Fruit fly (Drosophila melanogaster) whole organism, adult: ENCODE measurements around the gene CG31650.

Source experiments
- CG11617 ChIP-seq: fragments of 200-800 bp; sonication (Bioruptor generic); optimal IDR thresholded peaks from 2 replicates; lab custom pipeline; 2017; ENCODE audit warnings: mild to moderate bottlenecking, missing biosample characterization, missing genetic modification reagents, missing genetic modification characterization
- CG12768 ChIP-seq: fragments of 200-800 bp; sonication (Bioruptor generic); optimal IDR thresholded peaks from 2 replicates; lab custom pipeline; 2017; ENCODE audit warnings: missing biosample characterization, missing genetic modification characterization, mild to moderate bottlenecking, moderate library complexity, missing genetic modification reagents
- CG14711 ChIP-seq: fragments of 200-800 bp; sonication (Bioruptor generic); optimal IDR thresholded peaks from 2 replicates; lab custom pipeline; 2018; ENCODE audit warnings: missing biosample characterization, mild to moderate bottlenecking, missing genetic modification characterization, moderate library complexity
- CG1620 ChIP-seq: fragments of 200-800 bp; sonication (Bioruptor generic); optimal IDR thresholded peaks from 2 replicates; lab custom pipeline; 2016; ENCODE audit warnings: missing biosample characterization, missing genetic modification characterization
- CG33017 ChIP-seq: fragments of 200-800 bp; sonication (Bioruptor generic); optimal IDR thresholded peaks from 2 replicates; lab custom pipeline; 2018; ENCODE audit warnings: missing biosample characterization, mild to moderate bottlenecking, missing genetic modification characterization, moderate library complexity
- CG5204 ChIP-seq: fragments of 200-800 bp; sonication (Bioruptor generic); optimal IDR thresholded peaks from 2 replicates; lab custom pipeline; 2016; ENCODE audit warnings: missing biosample characterization, missing genetic modification characterization
- CG7045 ChIP-seq: fragments of 200-800 bp; sonication (Bioruptor generic); optimal IDR thresholded peaks from 2 replicates; lab custom pipeline; 2017; ENCODE audit warnings: missing biosample characterization, mild to moderate bottlenecking, missing genetic modification characterization
- CG7101 ChIP-seq: fragments of 200-800 bp; sonication (Bioruptor generic); optimal IDR thresholded peaks from 2 replicates; lab custom pipeline; 2018; ENCODE audit warnings: missing biosample characterization, mild to moderate bottlenecking, missing genetic modification characterization, moderate library complexity
- Clk ChIP-seq: fragments of 200-800 bp; sonication (Bioruptor generic); optimal IDR thresholded peaks from 2 replicates; lab custom pipeline; 2017; ENCODE audit warnings: missing biosample characterization, missing genetic modification characterization
- Crg-1 ChIP-seq: fragments of 200-800 bp; sonication (Bioruptor generic); optimal IDR thresholded peaks from 2 replicates; lab custom pipeline; 2016; ENCODE audit warnings: missing biosample characterization, missing genetic modification characterization
- Hr96 ChIP-seq: fragments of 200-800 bp; sonication (Bioruptor generic); optimal IDR thresholded peaks from 2 replicates; lab custom pipeline; 2016; ENCODE audit warnings: missing biosample characterization, missing genetic modification characterization
- Mnt ChIP-seq: fragments of 200-800 bp; sonication (Bioruptor generic); optimal IDR thresholded peaks from 2 replicates; lab custom pipeline; 2016; ENCODE audit warnings: missing biosample characterization, mild to moderate bottlenecking, missing genetic modification characterization
- bab1 ChIP-seq: fragments of 200-800 bp; sonication (Bioruptor generic); optimal IDR thresholded peaks from 3 replicates; lab custom pipeline; 2019; ENCODE audit warnings: missing biosample characterization, mild to moderate bottlenecking, missing genetic modification characterization, moderate library complexity
- cic ChIP-seq: fragments of 200-800 bp; sonication (Bioruptor generic); optimal IDR thresholded peaks from 2 replicates; lab custom pipeline; 2017; ENCODE audit warnings: missing biosample characterization, mild to moderate bottlenecking, missing genetic modification characterization, moderate library complexity
- cnc ChIP-seq, 2 experiments: fragments of >200 bp; optimal IDR thresholded peaks; 2 replicates each; lab custom pipeline; 2017
- kay ChIP-seq: fragments of 200-800 bp; sonication (Bioruptor generic); peaks from one replicate; lab custom pipeline; 2016; ENCODE audit warnings: missing biosample characterization, missing genetic modification characterization, borderline replicate concordance
- ovo ChIP-seq: fragments of 200-800 bp; sonication (Bioruptor generic); optimal IDR thresholded peaks from 2 replicates; lab custom pipeline; 2016; ENCODE audit warnings: missing biosample characterization, missing genetic modification characterization
- pad ChIP-seq: fragments of 200-800 bp; sonication (Bioruptor generic); optimal IDR thresholded peaks from 3 replicates; lab custom pipeline; 2017; ENCODE audit warnings: missing biosample characterization, missing genetic modification characterization, mild to moderate bottlenecking, moderate library complexity, missing genetic modification reagents
- tj ChIP-seq: fragments of 200-800 bp; sonication (Bioruptor generic); optimal IDR thresholded peaks from 3 replicates; lab custom pipeline; 2017; ENCODE audit warnings: missing biosample characterization, mild to moderate bottlenecking, missing genetic modification characterization, moderate library complexity
- toe ChIP-seq: fragments of 200-800 bp; sonication (Bioruptor generic); optimal IDR thresholded peaks from 2 replicates; lab custom pipeline; 2016; ENCODE audit warnings: missing biosample characterization, missing genetic modification characterization

Gene CG31650

DNA sequence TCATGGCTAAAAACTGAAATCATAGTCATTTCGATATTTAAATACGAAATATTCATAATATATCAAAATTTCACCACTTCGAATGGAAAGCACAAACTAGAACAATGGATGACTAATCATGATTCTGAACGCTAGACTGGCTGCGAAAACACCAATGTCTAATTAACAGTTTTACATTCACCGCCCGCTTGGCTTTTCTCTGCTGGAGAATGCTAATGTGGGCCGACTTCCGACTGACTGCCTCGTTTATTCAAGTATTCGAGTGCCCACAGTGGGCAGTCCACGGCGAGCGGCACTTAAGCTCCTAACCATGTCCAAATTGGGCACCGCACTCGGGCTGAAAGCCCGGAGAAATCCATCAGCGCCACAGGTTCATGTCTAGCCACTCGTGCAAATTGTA is 42.5 kb downstream of the CG31650 start:
- no peak for TF ChIP-seq CG11617
- TF ChIP-seq CG5204 (GFP tag; lab: Kevin White, UChicago): no peak
- no peak for TF ChIP-seq bab1 (GFP tag; lab: Kevin White, UChicago)

DNA sequence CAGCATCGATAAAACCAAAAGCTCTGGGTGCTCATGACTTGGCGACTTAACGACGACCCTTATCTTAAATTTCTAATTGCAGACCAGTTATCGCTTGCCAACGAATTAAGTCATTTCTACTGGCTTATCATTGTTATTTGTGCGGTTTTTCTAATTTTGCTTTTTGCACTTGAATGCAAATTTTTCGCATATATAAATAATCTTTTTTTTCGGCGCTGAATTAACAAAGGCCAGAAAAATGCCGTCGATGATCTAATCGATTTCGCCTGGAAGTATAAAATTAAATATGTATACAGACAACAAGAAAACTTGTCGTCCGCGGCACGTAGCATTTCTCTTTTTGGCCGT is 43.0 kb downstream of the CG31650 start:
- TF ChIP-seq toe (no peak), Crg-1 (GFP tag; lab: Kevin White, UChicago) (no peak), pad (GFP tag; lab: Kevin White, UChicago) (no peak), CG12768 (GFP tag; lab: Kevin White, UChicago) (no peak), CG1620 (GFP tag; lab: Kevin White, UChicago) (no peak), kay (GFP tag; lab: Kevin White, UChicago) (peak; percentile 41)

DNA sequence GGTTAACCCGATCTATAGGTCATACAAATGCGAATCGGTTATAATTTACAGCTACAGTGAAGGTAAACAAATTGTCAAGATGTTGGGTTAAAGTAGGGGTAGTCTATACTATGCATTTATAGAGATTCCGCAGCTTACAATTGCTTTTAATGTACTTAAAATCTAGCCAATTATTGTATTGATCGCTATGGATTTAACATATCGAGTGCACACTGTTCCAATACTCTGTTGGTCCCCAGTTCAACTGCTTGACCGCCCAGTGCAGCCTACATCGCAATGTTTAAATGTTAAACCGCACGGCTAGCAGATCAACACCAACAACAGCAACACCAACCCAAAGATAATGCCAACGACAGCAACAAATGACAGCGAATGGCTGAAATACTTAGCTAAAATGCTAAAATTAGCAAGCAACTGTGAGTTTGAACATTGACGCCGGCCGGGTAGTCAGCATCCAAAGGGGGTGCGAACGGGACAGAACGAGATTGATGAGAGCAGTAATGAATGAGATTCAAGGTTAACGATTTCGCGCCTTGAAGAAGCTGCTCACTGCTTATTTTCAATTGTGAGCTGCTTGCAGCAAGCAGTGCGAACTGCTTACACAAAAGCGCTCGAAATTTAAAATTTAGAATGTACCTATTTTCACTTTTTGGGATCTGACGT is 43.5 kb downstream of the CG31650 start:
- no peak for TF ChIP-seq CG11617
- TF ChIP-seq pad (GFP tag; lab: Kevin White, UChicago): peak; percentile 97
- TF ChIP-seq kay (GFP tag; lab: Kevin White, UChicago): peak; percentile 33
- TF ChIP-seq Mnt (GFP tag; lab: Kevin White, UChicago): no peak
- TF ChIP-seq CG5204 (GFP tag; lab: Kevin White, UChicago): no peak
- TF ChIP-seq cic (GFP tag; lab: Kevin White, UChicago): peak; percentile 72
- TF ChIP-seq CG12768 (GFP tag; lab: Kevin White, UChicago): peak; percentile 11
- peak; percentile 68 for TF ChIP-seq tj (GFP tag; lab: Kevin White, UChicago)
- no peak for TF ChIP-seq CG7101 (tag; lab: Kevin White, UChicago)
- peak; percentile 35 for TF ChIP-seq CG14711

DNA sequence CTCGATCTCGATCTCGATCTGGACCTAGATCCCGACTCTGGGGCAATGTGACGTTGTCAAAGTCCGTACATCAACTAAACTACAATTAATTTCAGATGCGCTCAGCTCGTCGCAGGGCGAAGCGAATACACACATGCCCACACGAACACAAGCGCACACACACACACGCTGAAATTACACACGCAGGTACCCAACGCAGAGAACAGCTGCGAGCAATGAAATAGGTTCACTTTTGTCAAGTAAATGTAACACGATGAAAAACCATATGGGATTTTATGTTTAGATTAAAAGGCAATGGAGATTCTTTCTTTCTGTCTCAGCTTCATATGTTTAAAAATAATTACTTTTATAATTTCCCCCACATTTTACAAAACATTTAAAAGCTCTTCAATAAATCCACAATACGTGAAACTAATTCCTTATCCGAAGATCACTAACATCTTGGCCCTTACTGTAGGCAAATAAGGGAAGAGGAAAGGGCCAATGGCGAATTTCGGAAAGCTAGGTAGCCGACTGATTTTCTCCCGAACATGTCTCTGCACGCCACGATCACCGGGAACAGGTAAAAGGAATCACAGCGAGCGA is 44.1 kb downstream of the CG31650 start:
- TF ChIP-seq CG33017 (tag; lab: Kevin White, UChicago): peak; percentile 95
- TF ChIP-seq cnc (optimal IDR thresholded peaks at IDR 0.05; lab: Kevin White, UChicago): no peak
- TF ChIP-seq pad (GFP tag; lab: Kevin White, UChicago): peak; percentile 18
- TF ChIP-seq CG7101 (tag; lab: Kevin White, UChicago): peak; percentile 92
- TF ChIP-seq tj (GFP tag; lab: Kevin White, UChicago): peak; percentile 18
- TF ChIP-seq ovo (GFP tag; lab: Kevin White, UChicago): peak; percentile 41
- TF ChIP-seq kay (GFP tag; lab: Kevin White, UChicago): peak; percentile 95
- TF ChIP-seq Hr96: peak; percentile 77
- peak; percentile 91 for TF ChIP-seq CG5204 (GFP tag; lab: Kevin White, UChicago)
- TF ChIP-seq CG12768 (GFP tag; lab: Kevin White, UChicago): peak; percentile 83
- TF ChIP-seq cic (GFP tag; lab: Kevin White, UChicago): peak; percentile 55
- TF ChIP-seq Mnt (GFP tag; lab: Kevin White, UChicago): peak; percentile 65
- TF ChIP-seq CG7045: peak; percentile 72
- no peak for TF ChIP-seq Crg-1 (GFP tag; lab: Kevin White, UChicago)
- peak; percentile 80 for TF ChIP-seq toe
- TF ChIP-seq bab1 (GFP tag; lab: Kevin White, UChicago): peak; percentile 76
- peak; percentile 34 for TF ChIP-seq CG1620 (GFP tag; lab: Kevin White, UChicago)
- TF ChIP-seq Clk (GFP tag; lab: Kevin White, UChicago): peak; percentile 56
- TF ChIP-seq CG11617: peak; percentile 86
- TF ChIP-seq CG14711: peak; percentile 76

DNA sequence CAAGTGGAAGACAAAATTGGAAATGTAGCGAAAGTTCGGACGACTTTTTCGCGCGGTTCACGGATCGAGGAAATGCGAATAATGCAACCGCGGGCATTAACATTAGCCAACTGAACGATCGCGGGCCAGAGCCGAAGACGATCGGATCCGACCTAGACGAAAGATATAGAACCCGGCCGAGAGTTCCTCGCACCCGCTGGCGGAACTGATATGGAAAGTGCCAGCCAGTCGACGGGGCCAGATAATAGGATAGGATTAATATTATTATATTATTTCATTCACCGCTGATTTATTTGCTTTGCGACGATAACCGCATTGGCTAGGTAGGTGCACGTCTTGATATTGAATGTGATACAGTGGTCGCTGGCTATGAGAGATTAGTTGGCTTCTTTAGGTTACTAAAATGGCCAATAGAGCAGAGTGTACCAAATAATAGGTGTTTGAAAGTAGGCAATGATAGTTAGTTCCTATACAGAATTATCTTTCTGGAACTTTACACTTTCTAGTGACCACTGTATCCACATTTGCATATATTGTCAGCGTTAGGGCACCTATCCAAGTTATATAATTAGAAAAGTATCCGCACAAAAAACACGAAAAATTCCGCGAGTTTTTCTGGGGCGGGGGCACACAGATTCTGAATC is 45.0 kb downstream of the CG31650 start:
- peak; percentile 74 for TF ChIP-seq CG1620 (GFP tag; lab: Kevin White, UChicago)
- TF ChIP-seq Crg-1 (GFP tag; lab: Kevin White, UChicago): peak; percentile 42
- TF ChIP-seq kay (GFP tag; lab: Kevin White, UChicago): no peak
- peak; percentile 73 for TF ChIP-seq cic (GFP tag; lab: Kevin White, UChicago)
- TF ChIP-seq CG7101 (tag; lab: Kevin White, UChicago): peak; percentile 93
- TF ChIP-seq CG11617: peak; percentile 82
- TF ChIP-seq Clk (GFP tag; lab: Kevin White, UChicago): peak; percentile 90
- TF ChIP-seq Hr96: peak; percentile 86
- TF ChIP-seq cnc (optimal IDR thresholded peaks at IDR 0.05; lab: Kevin White, UChicago): no peak
- TF ChIP-seq CG7045: peak; percentile 84
- peak; percentile 85 for TF ChIP-seq bab1 (GFP tag; lab: Kevin White, UChicago)
- TF ChIP-seq CG5204 (GFP tag; lab: Kevin White, UChicago): peak; percentile 78
- TF ChIP-seq tj (GFP tag; lab: Kevin White, UChicago): no peak
- TF ChIP-seq CG14711: peak; percentile 84
- peak; percentile 92 for TF ChIP-seq CG33017 (tag; lab: Kevin White, UChicago)
- TF ChIP-seq ovo (GFP tag; lab: Kevin White, UChicago): no peak
- TF ChIP-seq CG12768 (GFP tag; lab: Kevin White, UChicago): peak; percentile 93
- TF ChIP-seq pad (GFP tag; lab: Kevin White, UChicago): peak; percentile 66
- peak; percentile 11 for TF ChIP-seq Mnt (GFP tag; lab: Kevin White, UChicago)
- peak; percentile 90 for TF ChIP-seq toe
